Worm (Caenorhabditis elegans) whole organism, L3 larva: Measurements from ENCODE around the gene prp-19.

Source experiments
- aly-2 ChIP-seq: fragments of 150-350 bp; optimal IDR thresholded peaks from 2 replicates; lab custom pipeline; 2014; ENCODE audit warnings: missing biosample characterization, missing genetic modification characterization
- egl-27 ChIP-seq: sonication (generic microtip); optimal IDR thresholded peaks from 4 replicates; lab custom pipeline; 2017; ENCODE audit warnings: missing biosample characterization, missing genetic modification reagents, missing genetic modification characterization
- elt-1 ChIP-seq: fragments of 150-350 bp; optimal IDR thresholded peaks from 2 replicates; lab custom pipeline; 2014; ENCODE audit warnings: missing biosample characterization, missing genetic modification characterization
- elt-2 ChIP-seq: sonication (generic microtip); optimal IDR thresholded peaks from 2 replicates; lab custom pipeline; 2016; ENCODE audit warnings: missing genetic modification reagents, mild to moderate bottlenecking, missing genetic modification characterization, missing compliant biosample characterization
- elt-3 ChIP-seq, 3 experiments: fragments of 150-350 bp in 1 of 3; sonication (generic microtip) in 2 of 3; optimal IDR thresholded peaks; 2 replicates in 2 of 3; 4 replicates in 1 of 3; lab custom pipeline; 2014 to 2017; ENCODE audit warnings: missing biosample characterization in 3 of 3, missing genetic modification characterization in 3 of 3
- lin-15B ChIP-seq: fragments of 150-350 bp; optimal IDR thresholded peaks from 2 replicates; lab custom pipeline; 2014; ENCODE audit warnings: missing biosample characterization, missing genetic modification characterization
- nhr-237 ChIP-seq: fragments of 150-350 bp; optimal IDR thresholded peaks from 2 replicates; lab custom pipeline; 2014; ENCODE audit warnings: missing biosample characterization, missing genetic modification characterization
- nhr-25 ChIP-seq: sonication (generic microtip); optimal IDR thresholded peaks from 2 replicates; lab custom pipeline; 2017; ENCODE audit warnings: missing biosample characterization, missing genetic modification characterization
- unc-62 ChIP-seq: fragments of 150-350 bp; sonication (generic microtip); optimal IDR thresholded peaks from 4 replicates; lab custom pipeline; 2014; ENCODE audit warnings: missing biosample characterization, missing genetic modification reagents, missing genetic modification characterization
- zag-1 ChIP-seq: fragments of 150-350 bp; optimal IDR thresholded peaks from 2 replicates; lab custom pipeline; 2014; ENCODE audit warnings: missing biosample characterization, missing genetic modification characterization

DNA sequence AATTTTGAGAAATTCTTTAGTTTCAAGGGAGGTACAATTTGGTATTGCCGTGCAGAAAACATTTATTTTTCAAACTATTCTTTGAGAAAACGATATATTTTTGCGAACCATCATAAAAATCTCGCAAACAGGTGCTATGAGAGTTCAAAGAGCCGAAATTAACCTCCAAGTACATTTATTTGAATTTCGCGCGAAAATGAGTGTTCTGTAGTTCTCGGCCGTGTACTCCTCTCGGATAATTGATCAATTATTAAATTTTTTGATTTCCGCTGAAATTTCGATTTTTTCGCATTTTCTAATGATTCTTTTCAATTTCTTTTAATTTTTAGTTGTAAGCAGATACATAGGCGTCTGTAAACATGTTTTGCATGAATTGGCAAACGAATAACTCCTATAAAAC, 18.3 kb upstream of the prp-19 start:
- TF ChIP-seq elt-2 (tag; lab: Kevin White, UChicago) (no peak), nhr-25 (tag; lab: Kevin White, UChicago) (no peak), unc-62 (GFP tag; lab: Kevin White, UChicago) (no peak), lin-15B (tag; lab: Kevin White, UChicago) (no peak), elt-3 (tag; optimal IDR thresholded peaks at IDR 0.05; lab: Kevin White, UChicago) (no peak), zag-1 (no peak), nhr-237 (tag; lab: Kevin White, UChicago) (no peak), egl-27 (tag; lab: Kevin White, UChicago) (no peak), elt-1 (tag; lab: Kevin White, UChicago) (no peak), aly-2 (tag; lab: Kevin White, UChicago) (no peak)
